Worm (Caenorhabditis elegans) whole organism, late embryonic: ENCODE data around the gene C35D6.4.
A peak's percentile ranks its signal among the peaks of the same experiment; 100 is the strongest.

Experiments used
- C08G9.2 ChIP-seq: sonication (generic microtip); optimal IDR thresholded peaks from 2 replicates; lab custom pipeline; 2016; ENCODE audit warnings: mild to moderate bottlenecking, missing genetic modification characterization, moderate library complexity, missing compliant biosample characterization
- C38D4.7 ChIP-seq: fragments of 200-800 bp; sonication (Bioruptor generic); optimal IDR thresholded peaks from 2 replicates; lab custom pipeline; 2018; ENCODE audit warnings: mild to moderate bottlenecking, missing genetic modification characterization, moderate library complexity, missing compliant biosample characterization
- F13H6.1 ChIP-seq: sonication (generic microtip); optimal IDR thresholded peaks from 2 replicates; lab custom pipeline; 2016; ENCODE audit warnings: missing genetic modification characterization, missing compliant biosample characterization
- K02D7.2 ChIP-seq: sonication (generic microtip); optimal IDR thresholded peaks from 2 replicates; lab custom pipeline; 2017; ENCODE audit warnings: mild to moderate bottlenecking, missing genetic modification characterization, missing compliant biosample characterization
- T23F11.4 ChIP-seq: fragments of 200-800 bp; sonication (Bioruptor generic); optimal IDR thresholded peaks from 2 replicates; lab custom pipeline; 2018; ENCODE audit warnings: mild to moderate bottlenecking, missing genetic modification characterization, missing compliant biosample characterization
- Y22D7AL.16 ChIP-seq: sonication (generic microtip); optimal IDR thresholded peaks from 2 replicates; lab custom pipeline; 2016; ENCODE audit warnings: missing genetic modification characterization, missing compliant biosample characterization
- ahr-1 ChIP-seq: sonication (generic microtip); optimal IDR thresholded peaks from 2 replicates; lab custom pipeline; 2016; ENCODE audit warnings: missing genetic modification characterization, missing compliant biosample characterization
- ceh-14 ChIP-seq: sonication (generic microtip); optimal IDR thresholded peaks from 2 replicates; lab custom pipeline; 2016; ENCODE audit warnings: missing genotype, missing genetic modification characterization, missing compliant biosample characterization
- ceh-18 ChIP-seq: sonication (generic microtip); optimal IDR thresholded peaks from 2 replicates; lab custom pipeline; 2016; ENCODE audit warnings: missing genetic modification characterization, missing compliant biosample characterization
- ceh-19 ChIP-seq: fragments of 200-800 bp; sonication (Bioruptor generic); optimal IDR thresholded peaks from 2 replicates; lab custom pipeline; 2018; ENCODE audit warnings: mild to moderate bottlenecking, missing genetic modification characterization, missing compliant biosample characterization
- ceh-2 ChIP-seq: sonication (generic microtip); optimal IDR thresholded peaks from 2 replicates; lab custom pipeline; 2016; ENCODE audit warnings: missing genotype, missing genetic modification characterization, missing compliant biosample characterization
- ceh-30 ChIP-seq: fragments of 150-350 bp; optimal IDR thresholded peaks from 2 replicates; lab custom pipeline; 2014; ENCODE audit warnings: missing biosample characterization, missing genetic modification characterization
- ceh-45 ChIP-seq: fragments of 200-800 bp; sonication (Bioruptor generic); IDR thresholded peaks from 2 replicates; pipeline ENCODE4 v1.3.6; 2022; ENCODE audit warnings: missing genetic modification reagents, missing genetic modification characterization, missing compliant biosample characterization
- ceh-48 ChIP-seq: sonication (generic microtip); optimal IDR thresholded peaks from 2 replicates; lab custom pipeline; 2016; ENCODE audit warnings: missing genetic modification characterization, inconsistent platforms, missing compliant biosample characterization
- ceh-6 ChIP-seq: fragments of 200-800 bp; sonication (Bioruptor generic); optimal IDR thresholded peaks from 2 replicates; lab custom pipeline; 2018; ENCODE audit warnings: mild to moderate bottlenecking, missing genetic modification characterization, missing compliant biosample characterization
- ceh-9 ChIP-seq: sonication (generic microtip); optimal IDR thresholded peaks from 2 replicates; lab custom pipeline; 2016; ENCODE audit warnings: mild to moderate bottlenecking, missing genetic modification characterization, inconsistent platforms, missing compliant biosample characterization
- dve-1 ChIP-seq: sonication (generic microtip); optimal IDR thresholded peaks from 2 replicates; lab custom pipeline; 2017; ENCODE audit warnings: antibody characterized with exemption, mild to moderate bottlenecking, missing genetic modification characterization, missing compliant biosample characterization
- elt-2 ChIP-seq: sonication (generic microtip); optimal IDR thresholded peaks from 2 replicates; lab custom pipeline; 2016; ENCODE audit warnings: missing genetic modification reagents, missing genetic modification characterization, missing compliant biosample characterization
- fax-1 ChIP-seq: sonication (generic microtip); optimal IDR thresholded peaks from 2 replicates; lab custom pipeline; 2016; ENCODE audit warnings: missing genotype, missing genetic modification characterization, missing compliant biosample characterization
- fkh-6 ChIP-seq: sonication (generic microtip); optimal IDR thresholded peaks from 2 replicates; lab custom pipeline; 2016; ENCODE audit warnings: missing genetic modification characterization, missing compliant biosample characterization
- hlh-6 ChIP-seq: sonication (generic microtip); optimal IDR thresholded peaks from 2 replicates; lab custom pipeline; 2016; ENCODE audit warnings: missing genotype, missing genetic modification characterization, missing compliant biosample characterization
- madf-2 ChIP-seq: sonication (generic microtip); optimal IDR thresholded peaks from 2 replicates; lab custom pipeline; 2017; ENCODE audit warnings: missing genetic modification characterization, missing compliant biosample characterization
- nfya-1 ChIP-seq: sonication (generic microtip); optimal IDR thresholded peaks from 2 replicates; lab custom pipeline; 2017; ENCODE audit warnings: missing genetic modification characterization, mild to moderate bottlenecking, missing compliant biosample characterization, antibody characterized with exemption, moderate library complexity
- nhr-11 ChIP-seq: fragments of 150-350 bp; optimal IDR thresholded peaks from 2 replicates; lab custom pipeline; 2014; ENCODE audit warnings: missing biosample characterization, missing genetic modification characterization
- nhr-232 ChIP-seq: sonication (generic microtip); optimal IDR thresholded peaks from 2 replicates; lab custom pipeline; 2016; ENCODE audit warnings: missing genetic modification characterization, missing compliant biosample characterization
- pag-3 ChIP-seq: sonication (generic microtip); optimal IDR thresholded peaks from 2 replicates; lab custom pipeline; 2016; ENCODE audit warnings: missing compliant biosample characterization, missing genetic modification characterization, borderline replicate concordance
- pat-9 ChIP-seq: fragments of 200-800 bp; sonication (Bioruptor generic); optimal IDR thresholded peaks from 2 replicates; lab custom pipeline; 2018; ENCODE audit warnings: mild to moderate bottlenecking, missing genetic modification characterization, moderate library complexity, missing compliant biosample characterization
- pha-2 ChIP-seq: sonication (generic microtip); optimal IDR thresholded peaks from 2 replicates; lab custom pipeline; 2017; ENCODE audit warnings: mild to moderate bottlenecking, missing genetic modification characterization, missing compliant biosample characterization
- pha-4 ChIP-seq: fragments of 150-350 bp; optimal IDR thresholded peaks from 2 replicates; lab custom pipeline; 2018; ENCODE audit warnings: missing biosample characterization, missing genetic modification reagents, missing genetic modification characterization
- pqm-1 ChIP-seq: sonication (generic microtip); optimal IDR thresholded peaks from 2 replicates; lab custom pipeline; 2016; ENCODE audit warnings: missing genetic modification characterization, missing compliant biosample characterization
- ref-2 ChIP-seq: sonication (generic microtip); optimal IDR thresholded peaks from 2 replicates; lab custom pipeline; 2016; ENCODE audit warnings: missing genetic modification characterization, missing compliant biosample characterization
- sdc-2 ChIP-seq: sonication (generic microtip); optimal IDR thresholded peaks from 2 replicates; lab custom pipeline; 2016; ENCODE audit warnings: missing genotype, missing genetic modification characterization, missing compliant biosample characterization
- sox-4 ChIP-seq: sonication (generic microtip); optimal IDR thresholded peaks from 2 replicates; lab custom pipeline; 2017; ENCODE audit warnings: mild to moderate bottlenecking, missing genetic modification characterization, inconsistent platforms, missing compliant biosample characterization
- tbx-2 ChIP-seq: sonication (generic microtip); optimal IDR thresholded peaks from 2 replicates; lab custom pipeline; 2016; ENCODE audit warnings: missing genetic modification characterization, missing compliant biosample characterization
- ttx-3 ChIP-seq: sonication (generic microtip); optimal IDR thresholded peaks from 2 replicates; lab custom pipeline; 2016; ENCODE audit warnings: missing genetic modification reagents, missing genetic modification characterization, missing compliant biosample characterization
- unc-3 ChIP-seq, 2 experiments: fragments of 200-800 bp in 1 of 2; sonication (Bioruptor generic) in 1 of 2; sonication (generic microtip) in 1 of 2; conservative IDR thresholded peaks in 1 of 2; optimal IDR thresholded peaks in 1 of 2; 2 replicates each; pipeline versions ENCODE4 v1.3.6 to Lab custom; 2016 to 2022; ENCODE audit warnings: missing compliant biosample characterization in 2 of 2, missing genetic modification characterization in 2 of 2, missing genetic modification reagents in 1 of 2
- unc-42 ChIP-seq: sonication (generic microtip); optimal IDR thresholded peaks from 2 replicates; lab custom pipeline; 2016; ENCODE audit warnings: missing genotype, missing genetic modification characterization, missing compliant biosample characterization
- unc-86 ChIP-seq: sonication (generic microtip); optimal IDR thresholded peaks from 2 replicates; lab custom pipeline; 2016; ENCODE audit warnings: missing genetic modification characterization, missing compliant biosample characterization
- zip-5 ChIP-seq: sonication (generic microtip); optimal IDR thresholded peaks from 2 replicates; lab custom pipeline; 2016; ENCODE audit warnings: missing genetic modification characterization, missing compliant biosample characterization
- ztf-16 ChIP-seq: sonication (generic microtip); optimal IDR thresholded peaks from 2 replicates; lab custom pipeline; 2017; ENCODE audit warnings: missing genetic modification characterization, missing compliant biosample characterization

Gene C35D6.4

ce11 chrIV:16388136-16388635 is 37.4 kb downstream of the C35D6.4 start (continued):
- TF ChIP-seq unc-3 (GFP tag; conservative IDR thresholded peaks at IDR 0.05; lab: Robert Waterston, UW) (no peak), unc-3 (tag; optimal IDR thresholded peaks at IDR 0.05; lab: Kevin White, UChicago) (no peak), zip-5 (no peak), ceh-9 (tag; lab: Kevin White, UChicago) (no peak), ceh-2 (tag; lab: Kevin White, UChicago) (no peak), unc-86 (tag; lab: Kevin White, UChicago) (no peak), ttx-3 (tag; lab: Kevin White, UChicago) (no peak), pha-2 (tag; lab: Kevin White, UChicago) (peak; percentile 53), nfya-1 (tag; lab: Kevin White, UChicago) (peak; percentile 7), pha-4 (tag; lab: Kevin White, UChicago) (no peak), sdc-2 (tag; lab: Kevin White, UChicago) (no peak)

- no peak for TF ChIP-seq ref-2 (tag; lab: Kevin White, UChicago)
- TF ChIP-seq unc-86 (tag; lab: Kevin White, UChicago): peak; percentile 17
- no peak for TF ChIP-seq elt-2
- TF ChIP-seq ceh-6: peak; percentile 14
- TF ChIP-seq ceh-18 (tag; lab: Kevin White, UChicago): peak; percentile 49
- no peak for TF ChIP-seq ceh-48 (tag; lab: Kevin White, UChicago)
- peak; percentile 15 for TF ChIP-seq nhr-232 (tag; lab: Kevin White, UChicago)
- TF ChIP-seq ceh-19 (GFP tag; lab: Kevin White, UChicago): no peak
- peak; percentile 10 for TF ChIP-seq pat-9 (tag; lab: Kevin White, UChicago)
- peak; percentile 1 for TF ChIP-seq dve-1
- peak; percentile 33 for TF ChIP-seq tbx-2 (tag; lab: Kevin White, UChicago)
- peak; percentile 28 for TF ChIP-seq C38D4.7
- TF ChIP-seq pha-2 (tag; lab: Kevin White, UChicago): peak; percentile 10
- TF ChIP-seq fkh-6 (tag; lab: Kevin White, UChicago): no peak
- TF ChIP-seq ztf-16 (tag; lab: Kevin White, UChicago): no peak
- peak; percentile 11 for TF ChIP-seq madf-2 (tag; lab: Kevin White, UChicago)
These were observed 38.2 kb downstream of the C35D6.4 start for ce11 chrIV:16388856-16389461.

ce11 chrIV:16391470-16391869 is 40.7 kb downstream of the C35D6.4 start:
- TF ChIP-seq pqm-1 (tag; lab: Kevin White, UChicago) (no peak), ceh-2 (tag; lab: Kevin White, UChicago) (no peak), ahr-1 (tag; lab: Kevin White, UChicago) (no peak), F13H6.1 (tag; lab: Kevin White, UChicago) (no peak), K02D7.2 (no peak), elt-2 (no peak), sox-4 (tag; lab: Kevin White, UChicago) (no peak)

- TF ChIP-seq unc-86 (tag; lab: Kevin White, UChicago): no peak
- TF ChIP-seq ceh-19 (GFP tag; lab: Kevin White, UChicago): no peak
- no peak for TF ChIP-seq ceh-18 (tag; lab: Kevin White, UChicago)
These were observed 42.9 kb downstream of the C35D6.4 start, which contains the start of gene Y65A5A.24 for ce11 chrIV:16393668-16394067. Gene Y65A5A.24 (plus strand): TSS chrIV:16393968.

DNA sequence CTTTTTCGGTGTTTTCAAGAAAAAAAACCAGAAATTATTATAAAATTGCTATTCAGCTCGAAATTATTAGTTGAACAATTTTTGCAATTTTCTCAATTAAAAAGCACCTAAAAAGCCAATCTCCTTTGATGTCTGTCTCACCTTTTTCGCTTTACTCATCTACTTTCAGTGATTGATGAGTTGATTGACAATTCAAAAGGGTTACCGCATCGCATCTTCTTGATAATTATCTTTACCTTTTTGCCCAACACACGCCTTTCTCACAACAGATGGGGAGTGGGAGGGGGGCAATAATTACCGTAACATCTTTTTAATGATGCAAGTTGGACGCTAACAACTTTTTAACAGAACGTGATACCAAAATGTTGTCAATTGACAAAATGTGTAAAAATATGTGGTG is 45.9 kb downstream of the C35D6.4 start:
- TF ChIP-seq C08G9.2 (tag; lab: Kevin White, UChicago) (no peak), ceh-14 (tag; lab: Kevin White, UChicago) (no peak), pag-3 (tag; lab: Kevin White, UChicago) (no peak), ceh-48 (tag; lab: Kevin White, UChicago) (no peak), hlh-6 (tag; lab: Kevin White, UChicago) (no peak), ceh-6 (no peak), C38D4.7 (no peak), fax-1 (tag; lab: Kevin White, UChicago) (no peak), zip-5 (no peak), ceh-45 (GFP tag; lab: Robert Waterston, UW) (no peak), F13H6.1 (tag; lab: Kevin White, UChicago) (no peak), ttx-3 (tag; lab: Kevin White, UChicago) (no peak), ceh-30 (tag; lab: Kevin White, UChicago) (no peak), nhr-11 (no peak), Y22D7AL.16 (tag; lab: Kevin White, UChicago) (no peak), T23F11.4 (no peak), ref-2 (tag; lab: Kevin White, UChicago) (no peak), ceh-9 (tag; lab: Kevin White, UChicago) (no peak), sdc-2 (tag; lab: Kevin White, UChicago) (no peak), unc-42 (tag; lab: Kevin White, UChicago) (no peak)
